Worm (Caenorhabditis elegans) whole organism, mixed stage, embryonic: ENCODE results near the gene C16D9.6.

Source experiments
- blmp-1 ChIP-seq: fragments of 150-350 bp; optimal IDR thresholded peaks from 2 replicates; lab custom pipeline; 2014; ENCODE audit warnings: missing biosample characterization, missing genetic modification characterization
- lin-13 ChIP-seq: fragments of 150-350 bp; optimal IDR thresholded peaks from 2 replicates; lab custom pipeline; 2014; ENCODE audit warnings: missing biosample characterization, missing genetic modification characterization
- nhr-237 ChIP-seq: fragments of 150-350 bp; optimal IDR thresholded peaks from 2 replicates; lab custom pipeline; 2014; ENCODE audit warnings: missing biosample characterization, missing genetic modification characterization
- sptf-1 ChIP-seq: sonication (generic microtip); optimal IDR thresholded peaks from 2 replicates; lab custom pipeline; 2017; ENCODE audit warnings: mild to moderate bottlenecking, missing genetic modification characterization, moderate library complexity, missing compliant biosample characterization
- unc-120 ChIP-seq: sonication (generic microtip); optimal IDR thresholded peaks from 2 replicates; lab custom pipeline; 2017; ENCODE audit warnings: missing genetic modification characterization, missing compliant biosample characterization; ENCODE audit not compliant: poor library complexity, severe bottlenecking
- unc-39 ChIP-seq: fragments of 150-350 bp; optimal IDR thresholded peaks from 2 replicates; lab custom pipeline; 2014; ENCODE audit warnings: missing biosample characterization, missing genetic modification characterization

- TF ChIP-seq lin-13 (no peak), sptf-1 (tag; lab: Kevin White, UChicago) (no peak), unc-39 (tag; lab: Kevin White, UChicago) (no peak), nhr-237 (tag; lab: Kevin White, UChicago) (no peak), unc-120 (tag; lab: Kevin White, UChicago) (no peak), blmp-1 (no peak)
These were observed 6.9 kb downstream of the C16D9.6 start for ce11 chrV:8243201-8243600.
